Worm (Caenorhabditis elegans) whole organism, young adult: ENCODE data around the gene D1014.2.

Experiments used
- B0336.3 ChIP-seq: fragments of 200-800 bp; sonication (Bioruptor generic); IDR thresholded peaks from 2 replicates; pipeline ENCODE4 v1.3.6; 2022; ENCODE audit warnings: missing genetic modification characterization, missing compliant biosample characterization
- C06A6.2 ChIP-seq: fragments of 200-800 bp; sonication (Bioruptor generic); conservative IDR thresholded peaks from 2 replicates; pipeline ENCODE4 v1.3.6; 2022; ENCODE audit warnings: missing genetic modification characterization, missing compliant biosample characterization
- F10E7.11 ChIP-seq: sonication (generic microtip); optimal IDR thresholded peaks from 2 replicates; lab custom pipeline; 2017; ENCODE audit warnings: mild to moderate bottlenecking, missing genetic modification characterization, moderate library complexity, missing compliant biosample characterization
- F33H1.4 ChIP-seq: fragments of 200-800 bp; sonication (Bioruptor generic); IDR thresholded peaks from 2 replicates; pipeline ENCODE4 v1.3.6; 2022; ENCODE audit warnings: missing genetic modification reagents, missing genetic modification characterization, missing compliant biosample characterization
- F52B5.7 ChIP-seq: sonication (generic microtip); optimal IDR thresholded peaks from 2 replicates; lab custom pipeline; 2016; ENCODE audit warnings: mild to moderate bottlenecking, missing genetic modification characterization, missing compliant biosample characterization
- K12H6.12 ChIP-seq: fragments of 200-800 bp; sonication (Bioruptor generic); optimal IDR thresholded peaks from 2 replicates; lab custom pipeline; 2018; ENCODE audit warnings: mild to moderate bottlenecking, missing genetic modification characterization, missing compliant biosample characterization
- Y56A3A.18 ChIP-seq: fragments of 200-800 bp; sonication (Bioruptor generic); IDR thresholded peaks from 2 replicates; pipeline ENCODE4 v1.3.6; 2022; ENCODE audit warnings: missing genetic modification reagents, missing genetic modification characterization, missing compliant biosample characterization
- Y67H2A.10 ChIP-seq: fragments of 200-800 bp; sonication (Bioruptor generic); conservative IDR thresholded peaks from 2 replicates; pipeline ENCODE4 v1.3.6; 2022; ENCODE audit warnings: missing genetic modification reagents, missing genetic modification characterization, missing compliant biosample characterization
- attf-5 ChIP-seq: fragments of 200-800 bp; sonication (Bioruptor generic); optimal IDR thresholded peaks from 2 replicates; lab custom pipeline; 2018; ENCODE audit warnings: mild to moderate bottlenecking, missing genetic modification characterization, missing compliant biosample characterization
- attf-6 ChIP-seq: fragments of 200-800 bp; sonication (Bioruptor generic); IDR thresholded peaks from 2 replicates; pipeline ENCODE4 v1.3.6; 2022; ENCODE audit warnings: missing genetic modification reagents, missing genetic modification characterization, missing compliant biosample characterization
- bed-2 ChIP-seq: fragments of 200-800 bp; sonication (Bioruptor generic); IDR thresholded peaks from 2 replicates; pipeline ENCODE4 v1.3.6; 2022; ENCODE audit warnings: missing genetic modification reagents, missing genetic modification characterization, missing compliant biosample characterization
- ccch-3 ChIP-seq: fragments of 200-800 bp; sonication (Bioruptor generic); optimal IDR thresholded peaks from 2 replicates; lab custom pipeline; 2018; ENCODE audit warnings: mild to moderate bottlenecking, missing genetic modification characterization, missing compliant biosample characterization
- cebp-1 ChIP-seq, 2 experiments: fragments of 200-800 bp in 1 of 2; sonication (Bioruptor generic) in 1 of 2; sonication (generic microtip) in 1 of 2; IDR thresholded peaks in 1 of 2; optimal IDR thresholded peaks in 1 of 2; 2 replicates each; pipeline versions ENCODE4 v1.3.6 to Lab custom; 2017 to 2022; ENCODE audit warnings: missing compliant biosample characterization in 2 of 2, missing genetic modification characterization in 2 of 2, mild to moderate bottlenecking in 1 of 2, missing genetic modification reagents in 1 of 2, moderate library complexity in 1 of 2
- ceh-58 ChIP-seq: fragments of 200-800 bp; sonication (Bioruptor generic); IDR thresholded peaks from 2 replicates; pipeline ENCODE4 v1.3.6; 2022; ENCODE audit warnings: missing genetic modification characterization, missing compliant biosample characterization
- ceh-79 ChIP-seq: sonication (generic microtip); optimal IDR thresholded peaks from 2 replicates; lab custom pipeline; 2017; ENCODE audit warnings: mild to moderate bottlenecking, missing genetic modification characterization, missing compliant biosample characterization
- die-1 ChIP-seq: sonication (generic microtip); optimal IDR thresholded peaks from 2 replicates; lab custom pipeline; 2016; ENCODE audit warnings: missing genotype, mild to moderate bottlenecking, missing genetic modification characterization, missing compliant biosample characterization
- fkh-3 ChIP-seq: sonication (generic microtip); optimal IDR thresholded peaks from 2 replicates; lab custom pipeline; 2016; ENCODE audit warnings: mild to moderate bottlenecking, missing genetic modification characterization, missing compliant biosample characterization
- gei-17 ChIP-seq: fragments of 200-800 bp; sonication (Bioruptor generic); optimal IDR thresholded peaks from 2 replicates; lab custom pipeline; 2018; ENCODE audit warnings: mild to moderate bottlenecking, missing genetic modification characterization, missing compliant biosample characterization
- him-1 ChIP-seq: sonication (generic microtip); optimal IDR thresholded peaks from 2 replicates; lab custom pipeline; 2016; ENCODE audit warnings: missing genotype, missing genetic modification reagents, missing genetic modification characterization, missing compliant biosample characterization
- hmg-1.2 ChIP-seq: fragments of 200-800 bp; sonication (Bioruptor generic); IDR thresholded peaks from 2 replicates; pipeline ENCODE4 v1.3.6; 2022; ENCODE audit warnings: missing genetic modification reagents, missing genetic modification characterization, missing compliant biosample characterization
- hsf-1 ChIP-seq: fragments of 200-800 bp; sonication (Bioruptor generic); IDR thresholded peaks from 2 replicates; pipeline ENCODE4 v1.3.6; 2022; ENCODE audit warnings: missing genetic modification reagents, missing genetic modification characterization, missing compliant biosample characterization
- lin-26 ChIP-seq: fragments of 200-800 bp; sonication (Bioruptor generic); IDR thresholded peaks from 2 replicates; pipeline ENCODE4 v1.3.6; 2022; ENCODE audit warnings: missing genetic modification reagents, missing genetic modification characterization, missing compliant biosample characterization
- lin-35 ChIP-seq, 3 experiments: fragments of 150-350 bp in 2 of 3; sonication (generic microtip) in 1 of 3; optimal IDR thresholded peaks; 2 replicates each; lab custom pipeline; 2014 to 2018; ENCODE audit warnings: missing biosample characterization in 3 of 3, missing genetic modification characterization in 3 of 3, missing genetic modification reagents in 3 of 3
- lin-54 ChIP-seq: fragments of 200-800 bp; sonication (Bioruptor generic); optimal IDR thresholded peaks from 2 replicates; lab custom pipeline; 2018; ENCODE audit warnings: mild to moderate bottlenecking, missing genetic modification characterization, missing compliant biosample characterization
- madf-3 ChIP-seq: fragments of 200-800 bp; sonication (Bioruptor generic); IDR thresholded peaks from 2 replicates; pipeline ENCODE4 v1.3.6; 2022; ENCODE audit warnings: missing genetic modification reagents, missing genetic modification characterization, missing compliant biosample characterization
- madf-6 ChIP-seq: fragments of 200-800 bp; sonication (Bioruptor generic); IDR thresholded peaks from 2 replicates; pipeline ENCODE4 v1.3.6; 2022; ENCODE audit warnings: missing genetic modification reagents, missing genetic modification characterization, missing compliant biosample characterization
- nfyb-1 ChIP-seq: fragments of 200-800 bp; sonication (Bioruptor generic); IDR thresholded peaks from 2 replicates; pipeline ENCODE4 v1.3.6; 2022; ENCODE audit warnings: missing genetic modification reagents, missing genetic modification characterization, missing compliant biosample characterization
- nhr-80 ChIP-seq: sonication (generic microtip); optimal IDR thresholded peaks from 2 replicates; lab custom pipeline; 2016; ENCODE audit warnings: missing genetic modification characterization, missing compliant biosample characterization
- pha-4 ChIP-seq: fragments of 150-350 bp; sonication (generic microtip); optimal IDR thresholded peaks from 2 replicates; lab custom pipeline; 2014; ENCODE audit warnings: missing biosample characterization, missing genetic modification reagents, missing genetic modification characterization
- snpc-1.3 ChIP-seq: sonication (generic microtip); optimal IDR thresholded peaks from 2 replicates; lab custom pipeline; 2017; ENCODE audit warnings: missing genetic modification characterization, mild to moderate bottlenecking, missing compliant biosample characterization, antibody characterized with exemption, moderate library complexity, missing genotype, missing genetic modification reagents; ENCODE audit not compliant: insufficient read depth
- snpc-4 ChIP-seq, 5 experiments: fragments of 150-350 bp in 1 of 5; sonication (generic microtip) in 4 of 5; optimal IDR thresholded peaks; 2 replicates each; lab custom pipeline; 2014 to 2018; ENCODE audit warnings: missing genetic modification characterization in 5 of 5, missing biosample characterization in 3 of 5, antibody characterized with exemption in 2 of 5, mild to moderate bottlenecking in 2 of 5, missing compliant biosample characterization in 2 of 5, missing genotype in 2 of 5, moderate library complexity in 2 of 5, missing genetic modification reagents in 1 of 5
- somi-1 ChIP-seq: fragments of 200-800 bp; sonication (Bioruptor generic); optimal IDR thresholded peaks from 2 replicates; lab custom pipeline; 2018; ENCODE audit warnings: mild to moderate bottlenecking, missing genetic modification characterization, missing compliant biosample characterization
- xnd-1 ChIP-seq: sonication (generic microtip); optimal IDR thresholded peaks from 2 replicates; lab custom pipeline; 2016; ENCODE audit warnings: missing genotype, missing genetic modification reagents, missing genetic modification characterization, missing compliant biosample characterization
- zfh-2 ChIP-seq: fragments of 200-800 bp; sonication (Bioruptor generic); conservative IDR thresholded peaks from 2 replicates; pipeline ENCODE4 v1.3.6; 2022; ENCODE audit warnings: missing genetic modification reagents, missing genetic modification characterization, missing compliant biosample characterization
- ztf-28 ChIP-seq: fragments of 200-800 bp; sonication (Bioruptor generic); IDR thresholded peaks from 2 replicates; pipeline ENCODE4 v1.3.6; 2022; ENCODE audit warnings: missing genetic modification reagents, missing genetic modification characterization, missing compliant biosample characterization

D1014.2 gene

DNA sequence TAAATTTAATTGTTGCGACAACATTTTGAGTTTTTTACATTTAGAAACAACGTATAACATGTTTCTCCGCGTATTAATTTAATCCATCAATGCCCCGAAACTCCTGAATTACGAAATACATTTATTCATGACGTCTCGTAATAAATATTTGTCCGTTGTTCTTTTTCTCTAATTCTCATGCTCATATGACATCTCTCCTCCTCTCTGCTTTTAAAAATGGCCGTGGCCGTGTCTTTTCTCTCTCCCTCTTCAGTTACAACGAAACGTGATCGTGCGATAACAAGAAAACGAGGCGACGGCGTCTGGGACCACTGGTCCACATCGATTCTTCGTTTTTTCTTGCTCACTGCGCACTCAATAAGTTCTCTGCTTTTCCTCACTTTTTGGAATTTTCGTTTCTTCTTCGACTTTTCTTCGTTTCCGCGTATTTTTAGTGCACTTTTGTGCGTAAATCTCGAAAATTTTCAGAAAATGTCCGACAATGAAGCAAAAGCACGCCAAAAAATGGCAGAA, 13.5 kb upstream of the D1014.2 start, which contains the start of gene snap-1 (continued):
- TF ChIP-seq attf-5 (GFP tag; lab: Kevin White, UChicago): peak; percentile 83
- peak; percentile 17 for TF ChIP-seq lin-54 (GFP tag; lab: Kevin White, UChicago)

DNA sequence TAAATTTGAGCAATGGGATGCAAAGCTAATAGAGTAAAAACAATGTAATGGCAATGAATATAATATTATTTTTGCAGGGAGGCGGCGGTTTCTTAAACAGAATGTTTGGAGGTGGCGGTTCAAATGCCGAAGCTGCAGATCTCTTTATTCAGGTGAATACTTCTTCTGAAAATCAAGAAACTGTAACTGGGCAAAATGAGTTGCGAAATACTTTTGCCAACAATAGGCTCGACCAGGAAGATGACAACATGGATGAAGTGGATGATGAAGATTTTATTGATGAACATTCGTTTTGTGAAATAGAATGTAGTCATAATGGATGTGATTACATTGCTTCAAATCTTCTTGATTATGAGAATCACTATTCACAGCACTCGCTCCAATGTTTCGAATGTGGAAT, 12.9 kb upstream of the D1014.2 start:
- TF ChIP-seq die-1 (tag; lab: Kevin White, UChicago) (no peak), cebp-1 (GFP tag; IDR thresholded peaks at IDR 0.05; lab: Robert Waterston, UW) (no peak), cebp-1 (tag; optimal IDR thresholded peaks at IDR 0.05; lab: Kevin White, UChicago) (peak; percentile 59), madf-6 (GFP tag; lab: Robert Waterston, UW) (0 out of 2 replicates have a peak, but pooled peaks have one; percentile 14), lin-35 (GFP tag; optimal IDR thresholded peaks at IDR 0.05; lab: Kevin White, UChicago) (no peak), madf-3 (GFP tag; lab: Robert Waterston, UW) (0 out of 2 replicates have a peak, but pooled peaks have one; percentile 62)

DNA sequence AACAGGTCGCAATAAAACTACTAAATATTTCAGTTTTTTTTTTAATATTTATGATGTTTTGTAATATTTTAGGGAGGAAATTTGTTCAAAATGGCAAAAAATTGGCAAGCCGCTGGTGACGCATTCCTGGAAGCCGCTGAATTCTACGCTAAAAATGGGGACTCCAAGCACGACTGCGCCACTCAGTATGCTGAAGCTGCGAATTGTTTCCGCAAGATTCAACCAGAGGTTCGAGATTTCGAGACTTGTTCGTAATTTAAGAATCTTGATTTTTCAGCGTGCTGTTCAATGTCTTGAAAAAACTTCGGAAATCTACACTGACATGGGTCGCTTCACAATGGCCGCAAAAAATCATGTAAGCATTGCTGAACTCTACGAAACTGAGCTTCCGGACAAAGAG, 12.1 kb upstream of the D1014.2 start:
- TF ChIP-seq ceh-58 (GFP tag; lab: Robert Waterston, UW) (no peak), B0336.3 (GFP tag; lab: Robert Waterston, UW) (peak; percentile 56; the same call in 1 of the 2 replicates), F52B5.7 (tag; lab: Kevin White, UChicago) (no peak), cebp-1 (GFP tag; IDR thresholded peaks at IDR 0.05; lab: Robert Waterston, UW) (no peak), cebp-1 (tag; optimal IDR thresholded peaks at IDR 0.05; lab: Kevin White, UChicago) (peak; percentile 9), hmg-1.2 (GFP tag; lab: Robert Waterston, UW) (0 out of 2 replicates have a peak, but pooled peaks have one; percentile 3), attf-6 (GFP tag; lab: Robert Waterston, UW) (0 out of 2 replicates have a peak, but pooled peaks have one; percentile 33), lin-26 (GFP tag; lab: Robert Waterston, UW) (0 out of 2 replicates have a peak, but pooled peaks have one; percentile 40), F10E7.11 (tag; lab: Kevin White, UChicago) (no peak), hsf-1 (GFP tag; lab: Robert Waterston, UW) (0 out of 2 replicates have a peak, but pooled peaks have one; percentile 57), snpc-4 (GFP tag; optimal IDR thresholded peaks at IDR 0.05; lab: Kevin White, UChicago) (no peak), snpc-4 (tag; optimal IDR thresholded peaks at IDR 0.05; lab: Kevin White, UChicago) (peak in 1 of 4 experiments; percentile 5), pha-4 (tag; lab: Kevin White, UChicago) (no peak), nfyb-1 (GFP tag; lab: Robert Waterston, UW) (0 out of 2 replicates have a peak, but pooled peaks have one; percentile 48)

DNA sequence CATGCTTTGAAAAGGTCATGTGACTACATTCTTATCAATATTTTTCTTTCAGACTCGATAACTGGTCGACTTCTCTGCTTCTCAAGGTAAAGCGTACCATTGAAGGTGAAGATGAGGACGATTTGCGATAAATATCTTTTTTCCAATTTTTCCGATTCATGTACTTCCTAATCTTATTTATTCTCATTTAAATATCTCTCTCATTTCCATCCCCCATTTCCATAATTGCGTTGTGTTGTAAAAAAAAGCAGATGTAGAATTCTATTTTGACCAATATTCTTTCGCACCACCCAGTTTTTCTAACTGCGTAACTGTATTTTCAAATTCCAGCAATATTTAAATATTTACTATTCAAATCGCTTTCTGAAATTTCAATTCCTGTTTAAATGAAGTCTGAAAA, 10.8 kb upstream of the D1014.2 start, which contains the start of gene D1014.4:
Gene D1014.4, plus strand, starts transcription at position 301 of the 400 bp plus-strand sequence.
- no peak for TF ChIP-seq ccch-3 (GFP tag; lab: Kevin White, UChicago)
- TF ChIP-seq nhr-80 (tag; lab: Kevin White, UChicago): peak; percentile 14
- TF ChIP-seq, all 124 proteins: peak for 1

DNA sequence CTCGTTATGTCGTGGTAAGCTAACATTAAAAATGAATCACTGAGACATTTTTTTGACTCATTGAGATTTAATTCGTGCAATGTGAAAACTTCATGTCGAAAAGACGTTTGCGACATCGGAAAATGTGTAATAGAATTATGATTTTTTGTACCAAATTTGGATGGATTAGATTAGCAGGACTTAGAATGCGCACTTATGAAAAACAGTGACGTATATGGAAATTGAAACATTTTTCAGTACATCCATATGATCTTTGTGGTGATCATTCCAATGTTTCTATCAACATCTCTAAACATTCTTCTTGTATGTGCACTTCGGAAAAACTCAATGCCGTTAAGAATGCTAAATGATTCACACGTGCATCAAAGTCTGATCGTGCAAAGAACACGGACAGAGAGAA, 810 bp downstream of the D1014.2 start:
- TF ChIP-seq snpc-4 (GFP tag; optimal IDR thresholded peaks at IDR 0.05; lab: Kevin White, UChicago) (no peak), snpc-4 (tag; optimal IDR thresholded peaks at IDR 0.05; lab: Kevin White, UChicago) (no peak), Y56A3A.18 (GFP tag; lab: Robert Waterston, UW) (no peak), gei-17 (GFP tag; lab: Kevin White, UChicago) (no peak), zfh-2 (GFP tag; lab: Robert Waterston, UW) (no peak), somi-1 (GFP tag; lab: Kevin White, UChicago) (no peak), snpc-1.3 (tag; lab: Kevin White, UChicago) (no peak), fkh-3 (tag; lab: Kevin White, UChicago) (no peak), ceh-79 (tag; lab: Kevin White, UChicago) (no peak), K12H6.12 (no peak), bed-2 (GFP tag; lab: Robert Waterston, UW) (no peak), ztf-28 (GFP tag; lab: Robert Waterston, UW) (no peak), Y67H2A.10 (GFP tag; lab: Robert Waterston, UW) (no peak), C06A6.2 (GFP tag; lab: Robert Waterston, UW) (no peak), F33H1.4 (GFP tag; lab: Robert Waterston, UW) (no peak), xnd-1 (tag; lab: Kevin White, UChicago) (no peak), him-1 (tag; lab: Kevin White, UChicago) (no peak)
